Worm (Caenorhabditis elegans): ENCODE data around the gene inx-8.

Gene inx-8

DNA sequence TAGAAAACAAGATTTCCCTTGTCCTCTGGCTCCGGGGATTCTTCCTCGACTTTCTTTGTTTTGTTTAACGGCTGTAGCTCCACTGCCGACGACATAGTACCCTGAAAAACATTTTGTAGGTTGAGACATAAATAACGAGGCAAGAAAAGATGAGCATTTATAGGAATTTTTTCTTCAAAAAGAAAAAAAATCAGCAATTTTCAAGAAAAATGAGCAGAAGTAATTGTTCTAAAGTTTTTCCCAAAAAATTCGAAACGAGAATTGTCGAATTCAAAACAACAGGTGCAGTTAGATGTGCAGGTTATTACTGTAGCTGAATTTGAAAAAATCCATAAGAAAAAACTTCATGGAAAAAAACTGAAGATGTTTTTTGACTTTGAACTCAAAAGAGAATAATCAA is 18.3 kb upstream of the inx-8 start, which contains the start of gene ent-1:
Gene ent-1, minus strand, starts transcription at position 101 of the 400 bp plus-strand sequence.
- no peak for TF ChIP-seq unc-62 (GFP tag; optimal IDR thresholded peaks at IDR 0.05)

DNA sequence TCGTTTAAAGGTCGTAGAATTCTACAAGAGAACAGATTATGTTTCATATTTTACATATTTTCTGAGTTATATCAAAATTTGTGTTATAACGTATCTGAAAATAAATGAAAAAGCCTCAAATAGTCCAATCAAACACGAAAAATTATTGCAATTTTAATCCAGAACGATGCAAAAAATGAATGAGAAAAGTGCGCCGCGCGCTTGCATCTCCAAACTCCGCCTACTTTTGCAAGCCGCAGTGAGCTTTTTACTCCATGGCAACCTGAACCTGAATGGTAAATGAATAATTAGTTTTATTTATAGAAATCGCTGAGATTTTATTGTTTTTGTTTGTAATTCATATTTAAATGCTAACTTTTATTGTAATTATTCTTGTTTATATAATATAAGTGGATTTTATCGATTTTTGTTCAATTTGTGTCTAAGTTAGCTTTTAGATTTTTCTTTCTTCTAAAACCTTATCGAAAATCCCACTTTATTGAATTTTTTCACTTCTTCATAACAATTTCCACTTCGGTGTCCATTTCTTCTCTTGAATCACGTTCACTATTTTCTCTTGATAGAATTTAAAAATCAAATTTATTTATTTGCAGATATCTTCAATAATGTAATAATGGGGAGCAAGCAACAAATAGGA is 17.4 kb upstream of the inx-8 start, which contains the start of gene ZK809.5:
Gene ZK809.5, plus strand, starts transcription at position 587 of the 637 bp plus-strand sequence.
- no peak for TF ChIP-seq unc-62 (GFP tag; optimal IDR thresholded peaks at IDR 0.05)

DNA sequence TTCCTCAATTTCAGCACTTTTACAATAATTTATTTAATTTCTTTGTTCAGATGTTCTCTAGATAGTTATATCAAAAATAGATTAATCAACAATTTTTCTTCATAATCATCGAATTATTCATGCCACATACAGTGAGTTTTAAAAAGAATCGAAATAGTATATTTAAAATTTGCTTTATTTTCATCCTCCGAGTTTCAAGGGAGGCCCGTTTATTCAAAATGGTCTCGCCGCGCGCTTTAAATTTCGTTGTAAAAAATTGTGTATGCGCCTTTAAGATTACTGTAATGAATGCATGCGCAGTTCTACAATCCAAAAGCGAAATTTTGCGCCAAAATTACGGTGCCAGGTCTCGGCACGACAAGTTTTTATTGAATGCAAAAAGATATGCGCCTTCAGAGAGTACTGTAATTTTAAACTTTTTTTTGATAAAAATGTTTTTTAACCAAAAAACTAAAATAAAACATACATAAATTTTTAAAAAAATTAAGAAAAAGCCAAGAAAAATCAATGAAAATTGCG is 13.8 kb upstream of the inx-8 start, which contains the start of gene ZK792.1:
Gene ZK792.1, plus strand, starts transcription at position 51 of the 519 bp plus-strand sequence.
- TF ChIP-seq unc-62 (GFP tag; optimal IDR thresholded peaks at IDR 0.05) = no peak

DNA sequence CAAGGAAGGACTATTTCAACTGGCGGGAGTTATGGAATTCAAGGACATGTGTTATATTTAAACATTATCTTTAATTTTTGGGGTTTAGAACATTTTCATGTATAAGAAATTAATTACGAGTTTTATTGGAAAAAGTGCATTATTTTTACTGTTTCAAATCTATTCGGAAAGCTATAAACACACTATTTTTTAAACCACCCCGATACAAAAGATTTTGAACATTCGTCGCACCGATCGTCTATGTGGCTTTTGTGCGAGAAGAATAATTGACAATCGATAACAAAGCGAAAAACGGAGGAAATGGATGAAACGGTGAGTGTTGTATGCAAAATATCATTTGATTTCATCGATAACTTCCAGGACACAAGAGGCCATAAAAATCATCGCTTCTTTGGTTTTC is 8.6 kb upstream of the inx-8 start, which contains the start of gene ZK809.9:
Gene ZK809.9, plus strand, starts transcription at position 301 of the 400 bp plus-strand sequence.
- TF ChIP-seq unc-62 (GFP tag; optimal IDR thresholded peaks at IDR 0.05) = no peak

DNA sequence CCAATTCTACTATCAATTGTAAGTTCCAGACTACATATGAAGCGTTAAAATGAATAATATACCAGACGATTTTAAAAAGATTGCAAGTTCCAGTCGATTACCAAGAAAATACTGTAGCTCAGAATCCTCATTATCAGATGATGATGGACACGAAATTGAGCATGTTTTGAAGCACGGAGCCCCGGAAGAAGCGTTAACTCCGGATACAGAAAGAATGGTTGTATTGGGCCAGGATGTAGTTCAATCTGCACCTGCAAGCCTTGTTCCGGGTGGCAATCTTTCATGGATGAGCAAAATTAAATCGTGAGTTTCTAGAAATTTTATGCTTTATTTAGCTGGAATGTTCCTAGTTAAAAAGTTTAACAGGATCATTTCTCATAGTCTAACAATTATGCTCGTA is 5.6 kb upstream of the inx-8 start, which contains the start of gene atg-4.2:
Gene atg-4.2, plus strand, starts transcription at position 24 of the 400 bp plus-strand sequence.
- TF ChIP-seq unc-62 (GFP tag; optimal IDR thresholded peaks at IDR 0.05) = no peak

DNA sequence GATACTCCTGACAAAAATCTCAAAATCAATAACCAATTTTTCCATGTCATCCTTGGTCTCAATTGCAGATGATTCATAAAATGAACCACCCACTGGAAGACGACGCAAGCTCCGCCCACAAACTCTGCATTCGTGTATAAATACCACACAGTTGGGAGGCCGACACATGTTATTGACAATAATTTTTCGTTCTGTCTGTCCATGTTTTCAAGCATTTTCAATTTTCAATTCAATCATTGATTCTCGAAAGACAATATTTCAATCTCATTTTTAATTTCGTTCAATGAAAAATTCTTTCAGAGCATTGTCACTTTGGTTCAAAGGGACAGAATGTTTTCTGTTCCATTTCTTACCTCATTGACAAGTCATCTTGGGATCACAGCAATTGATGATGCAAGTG is 2.4 kb downstream of the inx-8 start, which contains the start of gene inx-9:
Gene inx-9, plus strand, starts transcription at position 301 of the 400 bp plus-strand sequence.
- TF ChIP-seq unc-62 (GFP tag; optimal IDR thresholded peaks at IDR 0.05) = no peak

DNA sequence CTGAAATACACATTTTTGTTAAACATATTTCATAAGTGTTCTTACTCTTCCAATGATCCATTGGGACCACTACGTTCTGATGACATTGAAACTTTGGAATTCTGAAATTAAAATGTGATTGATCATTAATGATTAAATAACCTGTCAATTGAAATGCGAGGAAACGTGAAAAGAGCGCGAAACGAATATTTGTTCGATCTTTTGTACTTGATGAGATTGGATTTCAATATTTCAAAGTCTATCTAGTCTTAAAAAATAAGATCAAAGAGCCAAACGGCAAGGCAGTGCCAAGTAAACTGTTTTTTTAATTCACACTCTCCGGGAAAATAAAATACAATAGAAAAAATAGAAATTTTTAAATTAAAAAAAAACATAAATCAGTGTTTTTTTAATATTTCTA is 8.3 kb downstream of the inx-8 start, which contains the start of gene ZK792.4:
Gene ZK792.4, minus strand, starts transcription at position 101 of the 400 bp plus-strand sequence.
- no peak for TF ChIP-seq unc-62 (GFP tag; optimal IDR thresholded peaks at IDR 0.05)

DNA sequence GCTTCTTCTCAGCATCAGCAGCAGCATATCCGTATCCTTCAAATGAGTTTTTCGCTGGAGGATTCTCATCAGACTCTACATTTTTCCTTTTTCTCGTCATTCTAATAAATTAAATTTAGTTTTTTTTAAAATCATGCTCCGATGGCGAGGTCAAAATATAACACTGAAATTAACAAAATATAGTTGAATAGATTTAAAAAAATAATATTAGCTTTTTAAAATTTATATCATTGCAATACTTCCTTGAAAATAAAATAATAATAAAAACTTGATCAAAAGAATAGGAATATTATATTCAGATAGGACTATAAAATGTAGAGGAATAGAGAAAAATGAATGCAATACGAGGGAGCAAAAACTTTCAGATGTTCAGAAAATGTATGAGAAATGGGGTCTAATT is 14.4 kb downstream of the inx-8 start, which contains the start of gene ZK792.5:
Gene ZK792.5, minus strand, starts transcription at position 101 of the 400 bp plus-strand sequence.
- TF ChIP-seq unc-62 (GFP tag; optimal IDR thresholded peaks at IDR 0.05) = no peak

DNA sequence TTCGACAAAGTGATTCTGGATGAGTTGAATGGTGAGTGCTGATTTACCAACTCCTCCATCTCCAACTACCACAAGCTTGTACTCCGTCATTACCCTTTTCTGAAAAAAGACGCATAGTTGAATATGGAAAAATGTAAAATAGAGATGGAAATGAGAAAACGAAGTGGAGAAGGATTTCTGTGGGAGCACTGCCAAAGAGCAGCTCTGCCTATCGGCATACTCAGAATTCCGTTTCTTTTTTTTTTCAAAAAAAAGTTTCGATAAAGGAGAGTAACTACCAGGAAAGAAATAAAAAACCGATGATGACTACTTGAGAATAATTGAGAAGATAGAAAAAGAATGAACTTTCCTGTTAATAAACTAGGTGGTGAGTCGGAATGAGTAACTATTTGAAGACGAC is 17.3 kb downstream of the inx-8 start, which contains the start of gene let-60:
Gene let-60, minus strand, starts transcription at position 101 of the 400 bp plus-strand sequence.
- no peak for TF ChIP-seq unc-62 (GFP tag; optimal IDR thresholded peaks at IDR 0.05)

DNA sequence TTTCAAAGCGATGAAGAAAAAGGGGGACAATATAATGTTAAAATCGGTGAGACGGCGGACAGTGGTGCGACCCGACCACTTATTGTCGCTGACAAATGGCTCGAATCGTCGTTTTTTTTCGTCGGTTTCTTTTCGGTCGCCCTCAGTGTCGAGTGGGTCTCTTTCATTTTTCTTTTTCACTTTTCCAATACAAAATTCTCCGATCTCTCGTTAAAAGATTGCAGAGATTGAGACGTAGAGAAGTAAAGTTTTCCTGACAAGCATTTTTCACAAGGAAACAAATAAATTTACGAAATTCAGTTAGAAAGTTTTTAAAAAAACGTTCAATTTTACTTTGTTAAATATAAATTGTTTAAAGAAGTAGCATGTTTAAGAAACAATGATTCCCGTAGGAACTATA is 17.9 kb downstream of the inx-8 start:
- no peak for TF ChIP-seq unc-62 (GFP tag; optimal IDR thresholded peaks at IDR 0.05)

DNA sequence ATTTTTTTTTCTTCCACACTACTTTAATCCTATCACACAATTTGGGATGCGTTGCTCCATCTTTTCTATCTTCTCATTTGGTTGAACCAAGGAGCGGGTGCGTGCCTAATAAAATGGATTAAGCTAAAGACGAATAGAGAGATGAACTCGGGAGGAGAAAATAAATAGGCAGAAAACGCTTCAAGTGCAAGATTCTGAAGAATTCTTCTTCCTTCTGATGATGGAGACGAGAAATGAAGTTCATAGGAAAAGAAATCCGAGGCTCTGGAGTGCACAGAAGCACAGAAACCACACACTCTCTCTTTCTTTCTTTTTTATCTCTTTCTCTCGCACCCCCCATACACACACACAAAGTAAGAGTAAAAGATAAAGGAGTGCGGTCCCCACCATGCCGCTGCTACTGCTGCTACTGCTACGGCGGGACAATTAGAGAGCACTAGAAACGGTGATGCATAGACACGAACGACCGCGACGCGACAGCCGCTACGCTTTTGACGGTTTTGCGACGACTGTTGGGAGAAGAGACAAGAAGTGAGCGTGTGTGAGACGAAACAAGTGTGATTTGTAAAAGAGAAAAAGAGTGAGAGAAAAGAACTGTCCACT is 18.5 kb downstream of the inx-8 start:
- no peak for TF ChIP-seq unc-62 (GFP tag; optimal IDR thresholded peaks at IDR 0.05)

DNA sequence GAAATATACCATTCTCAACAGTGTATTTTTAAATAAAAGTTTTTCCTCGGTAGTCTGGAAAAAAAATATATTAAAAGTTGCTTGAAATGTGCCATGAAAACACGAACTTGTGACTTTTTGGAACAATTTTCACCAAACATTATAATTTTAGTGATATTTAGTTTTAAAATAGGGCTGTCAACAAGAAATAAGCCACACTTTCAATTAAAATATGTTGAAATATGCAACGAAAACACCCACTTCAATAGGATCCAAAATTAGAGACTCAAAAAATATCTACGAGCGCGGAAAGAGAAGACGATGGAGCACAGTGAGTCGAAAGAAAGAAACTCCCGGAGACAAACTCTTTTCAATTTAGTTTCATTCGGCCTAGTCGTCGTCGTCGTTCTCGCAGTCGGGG is 19.9 kb downstream of the inx-8 start, which contains the start of gene ZK792.12:
Gene ZK792.12, plus strand, starts transcription at position 301 of the 400 bp plus-strand sequence.
- no peak for TF ChIP-seq unc-62 (GFP tag; optimal IDR thresholded peaks at IDR 0.05)

DNA sequence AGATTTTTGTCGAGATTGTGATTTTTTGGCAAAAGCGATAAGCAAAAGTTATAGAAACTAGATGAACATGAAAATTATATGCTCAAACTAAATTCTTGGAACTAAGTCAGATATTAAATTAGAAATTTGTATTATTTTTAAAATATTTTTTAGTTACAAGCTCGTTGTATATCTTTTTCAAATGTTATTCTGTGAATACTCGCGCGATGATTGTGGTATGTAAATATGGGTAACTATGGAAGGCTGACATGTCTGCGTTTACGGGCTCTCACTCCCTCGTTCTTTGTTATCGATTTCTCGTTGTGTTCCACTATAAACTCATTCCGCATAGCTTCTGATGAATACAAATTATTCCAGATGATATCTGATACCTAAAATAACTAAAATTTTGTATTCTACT is 20.5 kb downstream of the inx-8 start, which contains the start of gene ZK792.7:
Gene ZK792.7, plus strand, starts transcription at position 301 of the 400 bp plus-strand sequence.
- no peak for TF ChIP-seq unc-62 (GFP tag; optimal IDR thresholded peaks at IDR 0.05)

DNA sequence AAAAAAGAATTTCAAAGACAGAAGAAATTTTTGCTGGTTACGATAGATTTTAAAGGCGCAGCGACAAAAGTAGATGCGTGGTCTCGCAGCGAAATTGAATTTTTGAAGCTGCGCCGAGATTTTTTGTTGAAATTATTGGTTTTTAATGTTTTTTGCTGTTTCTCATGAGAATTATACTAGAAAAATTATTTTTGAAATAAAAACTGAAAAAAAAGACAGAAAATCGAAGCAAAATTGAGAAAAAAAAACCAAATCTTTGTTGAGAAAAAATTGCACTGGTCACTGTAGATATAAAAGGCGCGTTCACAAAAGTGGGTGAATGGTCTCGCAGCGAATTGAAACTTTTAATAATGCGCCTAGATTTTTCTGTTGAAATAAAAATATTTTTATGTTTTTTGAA is 22.0 kb downstream of the inx-8 start:
- no peak for TF ChIP-seq unc-62 (GFP tag; optimal IDR thresholded peaks at IDR 0.05)

DNA sequence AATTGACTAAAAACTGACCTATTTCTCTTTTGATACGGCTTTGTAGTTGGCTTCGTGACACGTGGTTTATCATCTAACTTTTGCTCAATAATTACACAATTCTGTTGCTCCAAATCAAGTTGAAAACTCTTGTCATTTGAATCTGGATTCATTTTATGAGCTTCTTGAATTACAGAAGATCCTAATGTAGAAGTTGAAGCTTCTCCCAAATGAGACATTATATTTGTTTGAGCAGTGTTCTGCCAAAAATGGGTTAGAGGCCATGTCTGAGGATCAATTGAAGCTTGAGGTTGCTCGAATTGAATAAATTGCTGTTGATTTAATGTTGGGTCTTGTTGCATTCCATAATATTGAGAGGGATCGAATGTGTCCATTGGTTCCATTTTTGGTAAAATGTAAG is 23.9 kb downstream of the inx-8 start:
- no peak for TF ChIP-seq unc-62 (GFP tag; optimal IDR thresholded peaks at IDR 0.05)

DNA sequence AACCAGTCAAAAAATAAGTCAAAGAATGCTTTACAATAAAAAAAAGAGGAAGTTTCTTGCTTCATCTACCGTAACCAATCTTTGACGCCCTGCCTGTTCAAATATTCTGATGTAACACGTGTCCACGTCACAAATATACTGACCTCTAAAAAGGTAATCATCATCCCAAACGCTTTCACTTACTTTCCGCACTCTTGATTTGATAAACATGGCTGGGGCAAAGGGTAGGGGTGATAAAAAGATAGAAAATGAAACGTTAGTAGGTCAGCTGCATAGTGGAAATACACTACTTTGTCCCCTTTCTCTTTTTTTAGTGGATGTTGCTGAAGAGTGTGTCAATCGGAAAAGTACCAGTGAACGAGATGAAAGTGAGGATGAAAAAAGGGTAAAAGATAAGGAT is 26.5 kb downstream of the inx-8 start:
- no peak for TF ChIP-seq unc-62 (GFP tag; optimal IDR thresholded peaks at IDR 0.05)

Measured in whole organism, dauer.